Worm (Caenorhabditis elegans) whole organism, L3 larva: ENCODE data around the gene R04D3.2.

ENCODE experiments used
- aly-2 ChIP-seq: fragments of 150-350 bp; optimal IDR thresholded peaks from 2 replicates; lab custom pipeline; 2014; ENCODE audit warnings: missing biosample characterization, missing genetic modification characterization
- zag-1 ChIP-seq: fragments of 150-350 bp; optimal IDR thresholded peaks from 2 replicates; lab custom pipeline; 2014; ENCODE audit warnings: missing biosample characterization, missing genetic modification characterization

- TF ChIP-seq aly-2 (tag; lab: Kevin White, UChicago) = no peak
- no peak for TF ChIP-seq zag-1
These were observed 31.9 kb upstream of the R04D3.2 start for ce11 chrX:13318316-13318715.
